Worm (Caenorhabditis elegans) whole organism, L3 larva: ENCODE results near the gene C25A11.2.

Experiments
- ZK546.5 ChIP-seq: sonication (generic microtip); optimal IDR thresholded peaks from 2 replicates; lab custom pipeline; 2017; ENCODE audit warnings: missing biosample characterization, missing genetic modification characterization
- aly-2 ChIP-seq: fragments of 150-350 bp; optimal IDR thresholded peaks from 2 replicates; lab custom pipeline; 2014; ENCODE audit warnings: missing biosample characterization, missing genetic modification characterization
- ama-1 ChIP-seq: fragments of 150-350 bp; optimal IDR thresholded peaks from 2 replicates; lab custom pipeline; 2018
- ceh-16 ChIP-seq: sonication (generic microtip); optimal IDR thresholded peaks from 2 replicates; lab custom pipeline; 2017; ENCODE audit warnings: missing biosample characterization, missing genetic modification characterization
- ceh-28 ChIP-seq: fragments of 150-350 bp; optimal IDR thresholded peaks from 2 replicates; lab custom pipeline; 2014; ENCODE audit warnings: missing biosample characterization, missing genetic modification reagents, missing genetic modification characterization
- ceh-82 ChIP-seq: fragments of 150-350 bp; optimal IDR thresholded peaks from 2 replicates; lab custom pipeline; 2014; ENCODE audit warnings: missing biosample characterization, missing genetic modification characterization
- ceh-9 ChIP-seq: sonication (generic microtip); optimal IDR thresholded peaks from 2 replicates; lab custom pipeline; 2018; ENCODE audit warnings: missing biosample characterization, missing genetic modification characterization
- elt-1 ChIP-seq: fragments of 150-350 bp; optimal IDR thresholded peaks from 2 replicates; lab custom pipeline; 2014; ENCODE audit warnings: missing biosample characterization, missing genetic modification characterization
- elt-2 ChIP-seq: sonication (generic microtip); optimal IDR thresholded peaks from 2 replicates; lab custom pipeline; 2016; ENCODE audit warnings: missing genetic modification reagents, mild to moderate bottlenecking, missing genetic modification characterization, missing compliant biosample characterization
- elt-3 ChIP-seq, 3 experiments: fragments of 150-350 bp in 1 of 3; sonication (generic microtip) in 2 of 3; optimal IDR thresholded peaks; 2 replicates in 2 of 3; 4 replicates in 1 of 3; lab custom pipeline; 2014 to 2017; ENCODE audit warnings: missing biosample characterization in 3 of 3, missing genetic modification characterization in 3 of 3
- eor-1 ChIP-seq, 2 experiments: fragments of 150-350 bp; optimal IDR thresholded peaks; 2 replicates each; lab custom pipeline; 2014 to 2018; ENCODE audit warnings: missing biosample characterization in 2 of 2, missing genetic modification characterization in 2 of 2
- fkh-10 ChIP-seq: sonication (generic microtip); optimal IDR thresholded peaks from 2 replicates; lab custom pipeline; 2017; ENCODE audit warnings: missing biosample characterization, missing genetic modification reagents, missing genetic modification characterization
- fos-1 ChIP-seq: fragments of 150-350 bp; optimal IDR thresholded peaks from 2 replicates; lab custom pipeline; 2014; ENCODE audit warnings: missing biosample characterization, missing genetic modification characterization
- hmg-11 ChIP-seq: sonication (generic microtip); optimal IDR thresholded peaks from 2 replicates; lab custom pipeline; 2016; ENCODE audit warnings: missing genetic modification characterization, missing compliant biosample characterization
- lin-15B ChIP-seq: fragments of 150-350 bp; optimal IDR thresholded peaks from 2 replicates; lab custom pipeline; 2014; ENCODE audit warnings: missing biosample characterization, missing genetic modification characterization
- lin-39 ChIP-seq: fragments of 150-350 bp; optimal IDR thresholded peaks from 2 replicates; lab custom pipeline; 2018; ENCODE audit warnings: missing biosample characterization, missing genetic modification reagents, missing genetic modification characterization
- lsy-12 ChIP-seq: sonication (generic microtip); optimal IDR thresholded peaks from 2 replicates; lab custom pipeline; 2016; ENCODE audit warnings: mild to moderate bottlenecking, missing genetic modification characterization, missing compliant biosample characterization
- mdl-1 ChIP-seq: fragments of 150-350 bp; optimal IDR thresholded peaks from 2 replicates; lab custom pipeline; 2014; ENCODE audit warnings: missing biosample characterization, missing genetic modification characterization
- nfya-1 ChIP-seq: sonication (generic microtip); optimal IDR thresholded peaks from 2 replicates; lab custom pipeline; 2017; ENCODE audit warnings: missing genetic modification characterization, mild to moderate bottlenecking, missing compliant biosample characterization, antibody characterized with exemption, moderate library complexity; ENCODE audit not compliant: insufficient read depth
- nhr-12 ChIP-seq: fragments of 150-350 bp; optimal IDR thresholded peaks from 2 replicates; lab custom pipeline; 2014; ENCODE audit warnings: missing biosample characterization, missing genetic modification characterization
- nhr-23 ChIP-seq: fragments of 150-350 bp; optimal IDR thresholded peaks from 2 replicates; lab custom pipeline; 2014; ENCODE audit warnings: missing biosample characterization, missing genetic modification reagents, missing genetic modification characterization
- nhr-237 ChIP-seq: fragments of 150-350 bp; optimal IDR thresholded peaks from 2 replicates; lab custom pipeline; 2014; ENCODE audit warnings: missing biosample characterization, missing genetic modification characterization
- nhr-25 ChIP-seq: sonication (generic microtip); optimal IDR thresholded peaks from 2 replicates; lab custom pipeline; 2017; ENCODE audit warnings: missing biosample characterization, missing genetic modification characterization
- nhr-67 ChIP-seq: fragments of 150-350 bp; optimal IDR thresholded peaks from 2 replicates; lab custom pipeline; 2014; ENCODE audit warnings: missing biosample characterization, missing genetic modification characterization
- nhr-76 ChIP-seq: fragments of 150-350 bp; sonication (generic microtip); optimal IDR thresholded peaks from 5 replicates; lab custom pipeline; 2014; ENCODE audit warnings: missing biosample characterization, missing genetic modification characterization
- nhr-77 ChIP-seq: fragments of 150-350 bp; optimal IDR thresholded peaks from 2 replicates; lab custom pipeline; 2014; ENCODE audit warnings: missing biosample characterization, missing genetic modification characterization
- pha-4 ChIP-seq: fragments of 150-350 bp; optimal IDR thresholded peaks from 2 replicates; lab custom pipeline; 2014; ENCODE audit warnings: missing biosample characterization, missing genetic modification reagents, missing genetic modification characterization
- pqm-1 ChIP-seq: fragments of 150-350 bp; optimal IDR thresholded peaks from 2 replicates; lab custom pipeline; 2017; ENCODE audit warnings: missing biosample characterization, missing genetic modification characterization, inconsistent platforms
- sea-2 ChIP-seq: fragments of 150-350 bp; sonication (generic microtip); optimal IDR thresholded peaks from 4 replicates; lab custom pipeline; 2014; ENCODE audit warnings: missing biosample characterization, missing genetic modification reagents, missing genetic modification characterization
- skn-1 ChIP-seq: fragments of 150-350 bp; optimal IDR thresholded peaks from 2 replicates; lab custom pipeline; 2014; ENCODE audit warnings: missing biosample characterization, missing genetic modification characterization
- snpc-4 ChIP-seq: fragments of 150-350 bp; optimal IDR thresholded peaks from 2 replicates; lab custom pipeline; 2014; ENCODE audit warnings: missing biosample characterization, missing genetic modification characterization
- tbx-2 ChIP-seq: sonication (generic microtip); optimal IDR thresholded peaks from 2 replicates; lab custom pipeline; 2016; ENCODE audit warnings: mild to moderate bottlenecking, missing genetic modification characterization, missing compliant biosample characterization
- unc-39 ChIP-seq: sonication (generic microtip); optimal IDR thresholded peaks from 4 replicates; lab custom pipeline; 2017; ENCODE audit warnings: missing biosample characterization, missing genetic modification characterization
- zag-1 ChIP-seq: fragments of 150-350 bp; optimal IDR thresholded peaks from 2 replicates; lab custom pipeline; 2014; ENCODE audit warnings: missing biosample characterization, missing genetic modification characterization
- ztf-4 ChIP-seq: fragments of 150-350 bp; optimal IDR thresholded peaks from 2 replicates; lab custom pipeline; 2014; ENCODE audit warnings: missing biosample characterization, missing genetic modification characterization

The C25A11.2 gene

ce11 chrX:9091873-9092272 is 22.0 kb upstream of the C25A11.2 start:
- no peak for TF ChIP-seq unc-39 (tag; lab: Kevin White, UChicago)
- peak; percentile 85 for TF ChIP-seq pha-4

DNA sequence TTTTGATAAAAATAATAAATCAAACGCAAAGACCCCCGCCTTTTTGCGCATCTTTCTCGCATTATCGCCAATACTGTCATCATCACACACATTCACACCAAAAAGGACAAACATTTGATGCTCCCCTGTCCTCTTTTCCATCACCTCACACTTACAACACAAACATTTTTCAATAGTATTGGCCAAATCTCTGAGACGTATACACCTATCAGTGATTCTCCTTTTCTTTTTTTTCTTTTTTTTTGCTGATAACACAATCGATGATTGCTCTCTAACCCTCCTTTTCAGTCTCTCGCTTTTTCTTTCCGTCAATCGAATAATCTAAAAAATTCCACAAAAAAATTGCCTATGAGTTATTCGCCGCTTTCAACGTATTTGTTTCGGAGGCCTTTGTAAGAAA is 17.0 kb upstream of the C25A11.2 start:
- no peak for TF ChIP-seq ceh-28 (tag; lab: Kevin White, UChicago)
- TF ChIP-seq elt-2 (tag; lab: Kevin White, UChicago): peak; percentile 87
- TF ChIP-seq pqm-1 (tag; lab: Kevin White, UChicago): peak; percentile 78
- no peak for TF ChIP-seq nhr-77 (tag; lab: Kevin White, UChicago)
- TF ChIP-seq zag-1: no peak
- TF ChIP-seq elt-1 (tag; lab: Kevin White, UChicago): no peak
- TF ChIP-seq ama-1 (lab: Kevin White, UChicago): no peak
- no peak for TF ChIP-seq nhr-237 (tag; lab: Kevin White, UChicago)
- TF ChIP-seq elt-3 (tag; optimal IDR thresholded peaks at IDR 0.05; lab: Kevin White, UChicago): no peak
- no peak for TF ChIP-seq nhr-23
- no peak for TF ChIP-seq nhr-25 (tag; lab: Kevin White, UChicago)
- no peak for TF ChIP-seq sea-2 (GFP tag; lab: Kevin White, UChicago)
- TF ChIP-seq nhr-67 (tag; lab: Kevin White, UChicago): no peak
- no peak for TF ChIP-seq ceh-82 (tag; lab: Kevin White, UChicago)
- TF ChIP-seq snpc-4 (tag; lab: Kevin White, UChicago): no peak
- no peak for TF ChIP-seq ZK546.5 (tag; lab: Kevin White, UChicago)
- no peak for TF ChIP-seq eor-1 (tag; optimal IDR thresholded peaks at IDR 0.05; lab: Kevin White, UChicago)
- no peak for TF ChIP-seq nhr-76 (tag; lab: Kevin White, UChicago)
- no peak for TF ChIP-seq ceh-16 (tag; lab: Kevin White, UChicago)
- TF ChIP-seq fkh-10 (GFP tag; lab: Kevin White, UChicago): no peak
- no peak for TF ChIP-seq ztf-4 (tag; lab: Kevin White, UChicago)
- no peak for TF ChIP-seq lsy-12
- TF ChIP-seq pha-4: peak; percentile 56
- no peak for TF ChIP-seq ceh-9 (tag; lab: Kevin White, UChicago)
- TF ChIP-seq skn-1: no peak
- TF ChIP-seq, all 47 proteins: peak for 3

DNA sequence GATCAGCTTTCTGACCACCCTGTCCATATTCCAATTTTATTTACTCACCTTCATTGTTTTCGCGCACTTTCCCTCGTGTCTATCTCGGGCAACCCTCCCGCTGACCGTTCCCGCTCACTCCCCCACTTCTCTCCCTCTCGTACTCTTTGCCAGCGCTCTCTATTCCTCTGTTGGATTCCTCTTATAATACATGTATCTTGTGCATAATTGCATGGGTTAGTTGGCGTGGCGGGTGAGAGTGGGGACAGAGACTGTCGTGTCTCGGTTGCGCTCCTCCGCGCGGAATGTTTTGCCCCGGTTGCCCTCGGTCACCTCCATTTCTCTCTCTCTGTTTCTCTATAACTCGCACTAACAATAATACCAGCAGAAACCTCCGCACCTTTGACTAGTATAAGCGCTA is 11.7 kb upstream of the C25A11.2 start:
- TF ChIP-seq nhr-12 (tag; lab: Kevin White, UChicago): no peak
- TF ChIP-seq nhr-25 (tag; lab: Kevin White, UChicago): peak; percentile 50
- no peak for TF ChIP-seq sea-2 (GFP tag; lab: Kevin White, UChicago)
- no peak for TF ChIP-seq mdl-1
- TF ChIP-seq unc-39 (tag; lab: Kevin White, UChicago): no peak
- no peak for TF ChIP-seq nhr-77 (tag; lab: Kevin White, UChicago)
- no peak for TF ChIP-seq elt-3 (tag; optimal IDR thresholded peaks at IDR 0.05; lab: Kevin White, UChicago)

DNA sequence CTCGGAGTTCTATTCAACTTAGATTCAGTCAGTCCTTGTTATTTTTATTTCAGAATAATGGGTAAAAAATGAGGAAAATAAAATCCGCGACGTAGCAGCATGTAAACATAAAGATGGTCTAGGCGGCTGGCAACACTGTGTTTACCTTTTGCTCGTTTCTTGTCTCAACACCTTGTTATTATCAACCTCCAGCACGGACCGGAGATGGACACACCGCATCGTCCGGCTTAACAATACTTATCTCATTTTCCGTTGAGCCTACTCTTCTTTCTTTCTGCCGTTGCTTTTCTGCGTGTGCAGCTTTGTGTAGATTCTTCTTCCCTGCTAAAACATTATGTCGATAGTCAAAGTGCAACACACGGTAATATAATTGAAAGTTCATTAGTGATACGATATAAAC is 10.8 kb upstream of the C25A11.2 start:
- TF ChIP-seq eor-1 (tag; optimal IDR thresholded peaks at IDR 0.05; lab: Kevin White, UChicago) (no peak), pha-4 (peak; percentile 49), unc-39 (tag; lab: Kevin White, UChicago) (no peak), nfya-1 (tag; lab: Kevin White, UChicago) (no peak), nhr-25 (tag; lab: Kevin White, UChicago) (no peak), ceh-16 (tag; lab: Kevin White, UChicago) (no peak), tbx-2 (tag; lab: Kevin White, UChicago) (no peak)
- TF ChIP-seq, all 47 proteins: peak for 1

DNA sequence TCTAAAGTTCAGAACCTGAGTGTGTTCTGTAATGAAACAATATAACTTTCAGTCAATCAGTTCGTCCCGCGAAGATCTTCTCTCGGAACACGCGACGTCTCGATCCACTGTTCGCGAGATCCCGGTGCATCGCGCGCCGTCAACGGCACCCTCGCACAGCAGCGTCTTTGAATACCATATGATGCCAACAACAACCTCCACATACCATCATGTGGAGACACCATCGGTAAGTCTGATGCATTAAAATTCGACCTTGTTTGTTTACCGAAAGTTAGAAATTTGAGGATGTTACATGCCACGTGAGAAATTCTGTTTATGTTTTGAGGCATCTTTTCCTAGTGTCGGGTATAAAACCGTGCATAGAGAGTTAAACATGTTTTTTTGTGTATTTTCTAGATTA is 10.3 kb upstream of the C25A11.2 start:
- no peak for TF ChIP-seq unc-39 (tag; lab: Kevin White, UChicago)
- TF ChIP-seq pqm-1 (tag; lab: Kevin White, UChicago): no peak
- no peak for TF ChIP-seq fos-1 (tag; lab: Kevin White, UChicago)
- no peak for TF ChIP-seq lin-39 (tag; lab: Kevin White, UChicago)
- no peak for TF ChIP-seq hmg-11 (tag; lab: Kevin White, UChicago)
- TF ChIP-seq lin-15B (tag; lab: Kevin White, UChicago): no peak
- TF ChIP-seq nhr-77 (tag; lab: Kevin White, UChicago): no peak
- no peak for TF ChIP-seq nhr-76 (tag; lab: Kevin White, UChicago)
- no peak for TF ChIP-seq aly-2 (tag; lab: Kevin White, UChicago)
- TF ChIP-seq, all 47 proteins: peak for 0
